Fruit fly (Drosophila melanogaster): ENCODE measurements around the gene U2af38.

U2af38 gene

DNA sequence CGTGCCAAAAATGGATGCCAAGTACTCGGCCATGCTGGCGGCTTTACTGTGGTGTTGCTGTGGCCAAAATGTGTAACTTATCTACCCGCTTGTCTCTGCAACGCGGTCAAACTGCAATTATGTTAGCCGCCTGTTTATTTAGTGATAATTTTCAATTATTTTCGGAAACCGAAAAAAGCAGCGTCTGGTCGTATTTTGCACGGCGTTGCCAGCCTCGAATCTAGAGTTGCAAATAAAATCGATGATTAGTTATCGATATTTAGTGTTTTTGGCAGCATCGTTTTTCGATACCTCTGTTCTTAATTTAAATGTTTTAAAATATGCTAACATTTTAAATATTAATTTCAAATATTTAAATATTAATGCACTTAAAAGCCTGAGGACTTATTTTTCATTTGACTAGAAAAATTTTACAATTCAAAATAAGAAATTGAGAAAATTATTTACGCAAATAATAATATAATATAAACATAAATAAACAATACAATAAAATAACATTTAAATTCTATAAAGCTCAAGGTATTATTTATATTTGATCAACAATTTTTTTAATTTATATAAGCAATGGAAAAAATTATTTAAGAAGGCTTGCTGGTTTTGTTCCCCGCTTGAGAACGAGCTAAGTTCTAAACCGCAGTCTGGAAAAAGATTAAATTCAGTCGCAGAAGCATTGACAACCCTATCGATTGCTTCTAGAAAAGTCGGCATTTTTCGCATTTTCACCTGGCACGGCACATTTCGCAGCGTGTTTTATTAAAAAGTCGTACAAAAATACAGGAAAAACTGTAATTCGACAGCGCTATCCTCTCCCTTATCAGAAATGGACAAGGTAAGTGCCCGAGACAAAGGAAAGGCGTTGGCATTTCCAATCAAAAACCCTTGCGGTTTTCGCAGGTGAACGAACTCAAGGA is at the start of gene U2af38, which contains the start of gene Stip1 (continued):
- TF ChIP-seq CG6854 (GFP tag; optimal IDR thresholded peaks at IDR 0.05) (no peak), CG3163 (GFP tag; optimal IDR thresholded peaks at IDR 0.05) (no peak), CG6689 (GFP tag; IDR thresholded peaks at IDR 0.05) (no peak), CG12104 (GFP tag; optimal IDR thresholded peaks at IDR 0.05) (no peak), prd (optimal IDR thresholded peaks at IDR 0.05) (no peak), prd (GFP tag; IDR thresholded peaks at IDR 0.05) (no peak), CG18619 (GFP tag; optimal IDR thresholded peaks at IDR 0.05) (no peak), CG30431 (GFP tag; optimal IDR thresholded peaks at IDR 0.05) (no peak), CG3726 (GFP tag; IDR thresholded peaks at IDR 0.05) (no peak), CG7786 (GFP tag; optimal IDR thresholded peaks at IDR 0.05) (no peak), CG12942 (GFP tag; optimal IDR thresholded peaks at IDR 0.05) (no peak), CG16779 (GFP tag; IDR thresholded peaks at IDR 0.05) (no peak), CG7928 (GFP tag; optimal IDR thresholded peaks at IDR 0.05) (no peak), Dfd (GFP tag; optimal IDR thresholded peaks at IDR 0.05) (no peak), gt (GFP tag; IDR thresholded peaks at IDR 0.05) (no peak), CG10565 (GFP tag; optimal IDR thresholded peaks at IDR 0.05) (no peak), NC2β (GFP tag; optimal IDR thresholded peaks at IDR 0.05) (no peak), tio (GFP tag; optimal IDR thresholded peaks at IDR 0.05) (no peak), Opbp (GFP tag; IDR thresholded peaks at IDR 0.05; ENCODE audit: partially characterized antibody) (peak; percentile 4; the same call in 1 of the 3 replicates), sob (GFP tag; IDR thresholded peaks at IDR 0.05) (no peak; the same call in 1 of the 2 replicates), Gug (GFP tag; IDR thresholded peaks at IDR 0.05) (no peak), E2f2 (GFP tag; IDR thresholded peaks at IDR 0.05) (peak; percentile 40), stwl (tag; optimal IDR thresholded peaks at IDR 0.05) (peak; percentile 42), Gsc (GFP tag; IDR thresholded peaks at IDR 0.05) (no peak), caup (GFP tag; optimal IDR thresholded peaks at IDR 0.05; ENCODE audit: severe bottlenecking) (no peak), so (GFP tag; IDR thresholded peaks at IDR 0.05) (no peak), Adf1 (GFP tag; IDR thresholded peaks at IDR 0.05) (no peak), CG18476 (GFP tag; optimal IDR thresholded peaks at IDR 0.05) (no peak), CG12071 (GFP tag; optimal IDR thresholded peaks at IDR 0.05) (no peak), Fer3 (tag; optimal IDR thresholded peaks at IDR 0.05) (peak; percentile 10), Meics (GFP tag; optimal IDR thresholded peaks at IDR 0.05) (no peak), CG11456 (GFP tag; IDR thresholded peaks at IDR 0.05) (no peak), pum (GFP tag; optimal IDR thresholded peaks at IDR 0.05) (no peak), Trl (optimal IDR thresholded peaks at IDR 0.05) (no peak), Trl (GFP tag; optimal IDR thresholded peaks at IDR 0.05) (no peak), amos (GFP tag; IDR thresholded peaks at IDR 0.05; ENCODE audit: partially characterized antibody) (peak; percentile 69; the same call in 1 of the 2 replicates), Optix (GFP tag; IDR thresholded peaks at IDR 0.05) (no peak), CG17361 (GFP tag; IDR thresholded peaks at IDR 0.05) (peak; percentile 58; the same call in 2 of the 3 replicates), B-H2 (GFP tag; optimal IDR thresholded peaks at IDR 0.05) (peak; percentile 80), hth (optimal IDR thresholded peaks at IDR 0.05) (no peak), mam (GFP tag; optimal IDR thresholded peaks at IDR 0.05) (peak; percentile 15), btn (GFP tag; optimal IDR thresholded peaks at IDR 0.05) (no peak), Atf6 (GFP tag; IDR thresholded peaks at IDR 0.05) (0 out of 2 replicates have a peak, but pooled peaks have one; percentile 33), sr (GFP tag; IDR thresholded peaks at IDR 0.05) (no peak), Abd-B (GFP tag; optimal IDR thresholded peaks at IDR 0.05) (no peak), Hr51 (GFP tag; optimal IDR thresholded peaks at IDR 0.05) (peak in 1 of 2 experiments; percentile 3), ci (GFP tag; IDR thresholded peaks at IDR 0.05) (no peak; the same call in 2 of the 3 replicates), toy (GFP tag; IDR thresholded peaks at IDR 0.05) (no peak), CG15269 (tag; optimal IDR thresholded peaks at IDR 0.05) (peak; percentile 34), org-1 (GFP tag; optimal IDR thresholded peaks at IDR 0.05) (no peak), pho (GFP tag; optimal IDR thresholded peaks at IDR 0.05) (no peak)
